Worm (Caenorhabditis elegans) whole organism, early embryonic: ENCODE measurements around the gene ntl-3.

Experiments used
- B0310.2 ChIP-seq: sonication (generic microtip); optimal IDR thresholded peaks from 2 replicates; lab custom pipeline; 2016; ENCODE audit warnings: mild to moderate bottlenecking, missing genetic modification characterization, missing compliant biosample characterization
- ama-1 ChIP-seq: fragments of 150-350 bp; optimal IDR thresholded peaks from 2 replicates; lab custom pipeline; 2014
- pes-1 ChIP-seq: fragments of 200-800 bp; sonication (Bioruptor generic); IDR thresholded peaks from 2 replicates; pipeline ENCODE4 v1.3.6; 2022; ENCODE audit warnings: missing genetic modification reagents, missing genetic modification characterization, missing compliant biosample characterization
- tbx-11 ChIP-seq: fragments of 200-800 bp; sonication (Bioruptor generic); IDR thresholded peaks from 2 replicates; pipeline ENCODE4 v1.3.6; 2022; ENCODE audit warnings: missing genetic modification characterization, missing compliant biosample characterization

ce11 chrIII:11808818-11809217 lies 37.4 kb downstream of the ntl-3 start, which contains the start of gene C18D11.9:
- TF ChIP-seq pes-1 (GFP tag; lab: Robert Waterston, UW) (no peak), B0310.2 (tag; lab: Kevin White, UChicago) (no peak), ama-1 (lab: Kevin White, UChicago) (no peak), tbx-11 (GFP tag; lab: Robert Waterston, UW) (no peak)
